Fruit fly (Drosophila melanogaster) whole organism, embryonic: Measurements from ENCODE around the gene CG32483.

Experiments
- Adf1 ChIP-seq: fragments of 200-800 bp; sonication (Bioruptor generic); IDR thresholded peaks from 2 replicates; pipeline ENCODE4 v1.3.6; 2022; ENCODE audit warnings: missing biosample characterization, missing genetic modification characterization
- Antp ChIP-seq: fragments of 200-800 bp; sonication (Bioruptor generic); optimal IDR thresholded peaks from 3 replicates; lab custom pipeline; 2016; ENCODE audit warnings: missing biosample characterization, missing genetic modification characterization
- Atf3 ChIP-seq: fragments of 200-800 bp; sonication (Bioruptor generic); optimal IDR thresholded peaks from 3 replicates; lab custom pipeline; 2016; ENCODE audit warnings: missing biosample characterization, missing genetic modification characterization
- BtbVII ChIP-seq: fragments of 200-800 bp; sonication (Bioruptor generic); optimal IDR thresholded peaks from 3 replicates; lab custom pipeline; 2017; ENCODE audit warnings: missing biosample characterization, mild to moderate bottlenecking, missing genetic modification characterization
- CG10267 ChIP-seq: fragments of 200-800 bp; sonication (Bioruptor generic); optimal IDR thresholded peaks from 2 replicates; lab custom pipeline; 2018; ENCODE audit warnings: missing biosample characterization, mild to moderate bottlenecking, missing genetic modification characterization, moderate library complexity
- CG10366 ChIP-seq: fragments of 200-800 bp; sonication (Bioruptor generic); IDR thresholded peaks from 2 replicates; pipeline ENCODE4 v1.3.6; 2022; ENCODE audit warnings: missing biosample characterization, missing genetic modification characterization
- CG10431 ChIP-seq: fragments of 200-800 bp; sonication (Bioruptor generic); optimal IDR thresholded peaks from 3 replicates; lab custom pipeline; 2018; ENCODE audit warnings: missing biosample characterization, mild to moderate bottlenecking, missing genetic modification characterization
- CG12104 ChIP-seq: fragments of 200-800 bp; sonication (Bioruptor generic); optimal IDR thresholded peaks from 3 replicates; lab custom pipeline; 2016; ENCODE audit warnings: missing biosample characterization, missing genetic modification characterization
- CG15011 ChIP-seq: fragments of 200-800 bp; sonication (Bioruptor generic); optimal IDR thresholded peaks from 3 replicates; lab custom pipeline; 2018; ENCODE audit warnings: missing biosample characterization, mild to moderate bottlenecking, missing genetic modification characterization
- CG1603 ChIP-seq: fragments of 200-800 bp; sonication (Bioruptor generic); optimal IDR thresholded peaks from 2 replicates; lab custom pipeline; 2019; ENCODE audit warnings: missing biosample characterization, mild to moderate bottlenecking, missing genetic modification characterization, moderate library complexity
- CG16813 ChIP-seq: fragments of 200-800 bp; sonication (Bioruptor generic); IDR thresholded peaks from 3 replicates; pipeline ENCODE4 v1.3.6; 2022; ENCODE audit warnings: missing biosample characterization, missing genetic modification characterization; ENCODE audit not compliant: partially characterized antibody
- CG17612 ChIP-seq: fragments of 200-800 bp; sonication (Bioruptor generic); IDR thresholded peaks from 2 replicates; pipeline ENCODE4 v1.3.6; 2022; ENCODE audit warnings: missing biosample characterization, missing genetic modification characterization
- CG17912 ChIP-seq: fragments of 200-800 bp; sonication (Bioruptor generic); optimal IDR thresholded peaks from 2 replicates; lab custom pipeline; 2018; ENCODE audit warnings: missing biosample characterization, mild to moderate bottlenecking, missing genetic modification characterization
- CG3281 ChIP-seq: fragments of 200-800 bp; sonication (Bioruptor generic); optimal IDR thresholded peaks from 3 replicates; lab custom pipeline; 2017; ENCODE audit warnings: missing biosample characterization, mild to moderate bottlenecking, missing genetic modification characterization
- CG7556 ChIP-seq: fragments of 200-800 bp; sonication (Bioruptor generic); optimal IDR thresholded peaks from 2 replicates; lab custom pipeline; 2017; ENCODE audit warnings: missing biosample characterization, mild to moderate bottlenecking, missing genetic modification characterization
- Deaf1 ChIP-seq: fragments of 200-800 bp; optimal IDR thresholded peaks from 3 replicates; lab custom pipeline; 2019; ENCODE audit warnings: missing biosample characterization, mild to moderate bottlenecking, missing genetic modification characterization, moderate library complexity
- E2f2 ChIP-seq: fragments of 200-800 bp; sonication (Bioruptor generic); IDR thresholded peaks from 2 replicates; pipeline ENCODE4 v1.3.6; 2022; ENCODE audit warnings: missing biosample characterization, missing genetic modification characterization
- GATAe ChIP-seq: fragments of 200-800 bp; sonication (Bioruptor generic); conservative IDR thresholded peaks from 2 replicates; pipeline ENCODE4 v1.3.6; 2022; ENCODE audit warnings: missing biosample characterization, missing genetic modification characterization
- HLH4C ChIP-seq: fragments of 200-800 bp; sonication (Bioruptor generic); IDR thresholded peaks from 3 replicates; pipeline ENCODE4 v1.3.6; 2022; ENCODE audit warnings: missing biosample characterization, missing genetic modification characterization; ENCODE audit not compliant: partially characterized antibody
- HmgD ChIP-seq: fragments of 200-800 bp; sonication (Bioruptor generic); optimal IDR thresholded peaks from 3 replicates; lab custom pipeline; 2016; ENCODE audit warnings: missing biosample characterization, missing genetic modification characterization
- Hsf ChIP-seq: fragments of 200-800 bp; sonication (Bioruptor generic); optimal IDR thresholded peaks from 3 replicates; lab custom pipeline; 2016; ENCODE audit warnings: missing biosample characterization, missing genetic modification characterization
- Max ChIP-seq: fragments of 200-800 bp; sonication (Bioruptor generic); optimal IDR thresholded peaks from 2 replicates; lab custom pipeline; 2016; ENCODE audit warnings: missing biosample characterization, mild to moderate bottlenecking, missing genetic modification characterization
- Meics ChIP-seq: fragments of 200-800 bp; sonication (Bioruptor generic); optimal IDR thresholded peaks from 2 replicates; lab custom pipeline; 2017; ENCODE audit warnings: missing biosample characterization, mild to moderate bottlenecking, missing genetic modification characterization
- Myb ChIP-seq: fragments of 200-800 bp; sonication (Bioruptor generic); optimal IDR thresholded peaks from 2 replicates; lab custom pipeline; 2016; ENCODE audit warnings: missing biosample characterization, missing genetic modification characterization
- NC2α ChIP-seq: fragments of 200-800 bp; sonication (Bioruptor generic); optimal IDR thresholded peaks from 2 replicates; lab custom pipeline; 2016; ENCODE audit warnings: missing biosample characterization, missing genetic modification characterization
- Optix ChIP-seq: fragments of 200-800 bp; sonication (Bioruptor generic); IDR thresholded peaks from 3 replicates; pipeline ENCODE4 v1.3.6; 2022; ENCODE audit warnings: missing biosample characterization, missing genetic modification characterization
- Rx ChIP-seq: fragments of 200-800 bp; sonication (Bioruptor generic); IDR thresholded peaks from 2 replicates; pipeline ENCODE4 v1.3.6; 2022; ENCODE audit warnings: missing biosample characterization, missing genetic modification characterization
- Sin3A ChIP-seq: fragments of >200 bp; optimal IDR thresholded peaks from 2 replicates; lab custom pipeline; 2018
- Spps ChIP-seq: fragments of 200-800 bp; sonication (Bioruptor generic); optimal IDR thresholded peaks from 2 replicates; lab custom pipeline; 2018; ENCODE audit warnings: missing biosample characterization, mild to moderate bottlenecking, missing genetic modification characterization
- Sry-β ChIP-seq: fragments of 200-800 bp; sonication (Bioruptor generic); optimal IDR thresholded peaks from 2 replicates; lab custom pipeline; 2018; ENCODE audit warnings: missing biosample characterization, mild to moderate bottlenecking, missing genetic modification characterization, moderate library complexity
- Ssrp ChIP-seq: fragments of 200-800 bp; sonication (Bioruptor generic); optimal IDR thresholded peaks from 2 replicates; lab custom pipeline; 2018; ENCODE audit warnings: missing biosample characterization, mild to moderate bottlenecking, missing genetic modification characterization, moderate library complexity
- ara ChIP-seq: fragments of 200-800 bp; sonication (Bioruptor generic); IDR thresholded peaks from 2 replicates; pipeline ENCODE4 v1.3.6; 2022; ENCODE audit warnings: missing biosample characterization, missing genetic modification characterization
- bbx ChIP-seq: fragments of 200-800 bp; sonication (Bioruptor generic); IDR thresholded peaks from 2 replicates; pipeline ENCODE4 v1.3.6; 2022; ENCODE audit warnings: missing biosample characterization, missing genetic modification characterization; ENCODE audit not compliant: partially characterized antibody
- bcd ChIP-seq: fragments of 200-800 bp; sonication (Bioruptor generic); optimal IDR thresholded peaks from 2 replicates; lab custom pipeline; 2017; ENCODE audit warnings: missing biosample characterization, mild to moderate bottlenecking, missing genetic modification characterization
- caup ChIP-seq: fragments of 200-800 bp; sonication (Bioruptor generic); optimal IDR thresholded peaks from 3 replicates; lab custom pipeline; 2017; ENCODE audit warnings: missing biosample characterization, mild to moderate bottlenecking, missing genetic modification characterization, moderate library complexity; ENCODE audit not compliant: severe bottlenecking
- dimm ChIP-seq: fragments of 200-800 bp; sonication (Bioruptor generic); IDR thresholded peaks from 2 replicates; pipeline ENCODE4 v1.3.6; 2022; ENCODE audit warnings: missing biosample characterization, missing genetic modification characterization
- ems ChIP-seq: fragments of 200-800 bp; sonication (Bioruptor generic); optimal IDR thresholded peaks from 3 replicates; lab custom pipeline; 2016; ENCODE audit warnings: missing biosample characterization, missing genetic modification characterization
- ewg ChIP-seq: fragments of 200-800 bp; sonication (Bioruptor generic); optimal IDR thresholded peaks from 3 replicates; lab custom pipeline; 2017; ENCODE audit warnings: mild to moderate bottlenecking, missing biosample characterization, missing genetic modification reagents, missing genetic modification characterization
- gsb ChIP-seq: fragments of 200-800 bp; sonication (Bioruptor generic); IDR thresholded peaks from 2 replicates; pipeline ENCODE4 v1.3.6; 2022; ENCODE audit warnings: missing biosample characterization, missing genetic modification characterization
- insv ChIP-seq, 2 experiments: fragments of 200-800 bp; sonication (Bioruptor generic); optimal IDR thresholded peaks; 3 replicates each; lab custom pipeline; 2016 to 2018; ENCODE audit warnings: missing biosample characterization in 2 of 2, missing genetic modification characterization in 2 of 2
- otp ChIP-seq: fragments of 200-800 bp; sonication (Bioruptor generic); IDR thresholded peaks from 3 replicates; pipeline ENCODE4, ENCODE4 v1.3.6; 2022; ENCODE audit warnings: missing biosample characterization, missing genetic modification characterization
- pita ChIP-seq: fragments of 200-800 bp; sonication (Bioruptor generic); optimal IDR thresholded peaks from 2 replicates; lab custom pipeline; 2017; ENCODE audit warnings: missing biosample characterization, mild to moderate bottlenecking, missing genetic modification characterization
- row ChIP-seq: fragments of 200-800 bp; sonication (Bioruptor generic); IDR thresholded peaks from 3 replicates; pipeline ENCODE4 v1.3.6; 2022; ENCODE audit warnings: missing biosample characterization, missing genetic modification characterization
- scrt ChIP-seq: fragments of 200-800 bp; sonication (Bioruptor generic); optimal IDR thresholded peaks from 2 replicates; lab custom pipeline; 2018; ENCODE audit warnings: missing biosample characterization, mild to moderate bottlenecking, missing genetic modification characterization, moderate library complexity
- sim ChIP-seq: fragments of 200-800 bp; sonication (Bioruptor generic); IDR thresholded peaks from 2 replicates; pipeline ENCODE4 v1.3.6; 2022; ENCODE audit warnings: missing biosample characterization, missing genetic modification characterization
- sisA ChIP-seq: fragments of 200-800 bp; sonication (Bioruptor generic); IDR thresholded peaks from 2 replicates; pipeline ENCODE4 v1.3.6; 2022; ENCODE audit warnings: missing biosample characterization, missing genetic modification characterization
- sob ChIP-seq: fragments of 200-800 bp; sonication (Bioruptor generic); IDR thresholded peaks from 2 replicates; pipeline ENCODE4 v1.3.6; 2022; ENCODE audit warnings: missing biosample characterization, missing genetic modification characterization
- trem ChIP-seq: fragments of 200-800 bp; optimal IDR thresholded peaks from 3 replicates; lab custom pipeline; 2019; ENCODE audit warnings: missing biosample characterization, mild to moderate bottlenecking, missing genetic modification characterization, moderate library complexity
- vnd ChIP-seq: fragments of 200-800 bp; sonication (Bioruptor generic); IDR thresholded peaks from 3 replicates; pipeline ENCODE4 v1.3.6; 2022; ENCODE audit warnings: missing biosample characterization, missing genetic modification characterization; ENCODE audit not compliant: partially characterized antibody

CG32483 gene

dm6 chr3L:724518-725341 lies 34.8 kb upstream of the CG32483 start (continued):
- TF ChIP-seq HmgD (GFP tag; lab: Kevin White, UChicago): peak; percentile 44
- TF ChIP-seq sisA (GFP tag; lab: Robert Waterston, UW): peak; percentile 91
- no peak for TF ChIP-seq HLH4C (GFP tag; lab: Robert Waterston, UW)
- TF ChIP-seq pita (GFP tag; lab: Kevin White, UChicago): no peak
- peak; percentile 71 for TF ChIP-seq E2f2 (GFP tag; lab: Robert Waterston, UW)
- TF ChIP-seq caup (GFP tag; lab: Kevin White, UChicago): peak; percentile 62
- TF ChIP-seq sob (GFP tag; lab: Robert Waterston, UW): peak; percentile 89
- peak; percentile 64 for TF ChIP-seq CG3281
- TF ChIP-seq GATAe (GFP tag; lab: Robert Waterston, UW): no peak; the same call in 1 of the 2 replicates
- peak; percentile 89 for TF ChIP-seq CG10431
- TF ChIP-seq insv (GFP tag; optimal IDR thresholded peaks at IDR 0.05; lab: Kevin White, UChicago): peak; percentile 10 to 26
- no peak for TF ChIP-seq CG16813 (GFP tag; lab: Robert Waterston, UW)
- no peak for TF ChIP-seq Deaf1 (tag; lab: Kevin White, UChicago)
- peak; percentile 96 for TF ChIP-seq Rx (GFP tag; lab: Robert Waterston, UW)
- TF ChIP-seq Spps (tag; lab: Kevin White, UChicago): peak; percentile 97
- peak; percentile 89 for TF ChIP-seq CG12104 (GFP tag; lab: Kevin White, UChicago)
- TF ChIP-seq ems: peak; percentile 92
- TF ChIP-seq CG1603: peak; percentile 95
- no peak for TF ChIP-seq Adf1
- no peak for TF ChIP-seq bbx (GFP tag; lab: Robert Waterston, UW)
- TF ChIP-seq Meics (GFP tag; lab: Kevin White, UChicago): peak; percentile 63
- TF ChIP-seq CG10366 (GFP tag; lab: Robert Waterston, UW): peak; percentile 90
- peak; percentile 94 for TF ChIP-seq trem (tag; lab: Kevin White, UChicago)
- TF ChIP-seq NC2α (GFP tag; lab: Kevin White, UChicago): peak; percentile 89
- peak; percentile 95 for TF ChIP-seq Optix
- TF ChIP-seq gsb (GFP tag; lab: Robert Waterston, UW): 0 out of 2 replicates have a peak, but pooled peaks have one; percentile 8
- TF ChIP-seq Max (GFP tag; lab: Kevin White, UChicago): peak; percentile 94
- peak; percentile 77 for TF ChIP-seq dimm (GFP tag; lab: Robert Waterston, UW)
- peak; percentile 89 for TF ChIP-seq Ssrp (tag; lab: Kevin White, UChicago)
- TF ChIP-seq bcd (GFP tag; lab: Kevin White, UChicago): peak; percentile 89
- 0 out of 3 replicates have a peak, but pooled peaks have one; percentile 34 for TF ChIP-seq vnd (GFP tag; lab: Robert Waterston, UW)
- TF ChIP-seq CG15011 (GFP tag; lab: Kevin White, UChicago): peak; percentile 81
- TF ChIP-seq CG17912: peak; percentile 46
- TF ChIP-seq CG10267: peak; percentile 92
- TF ChIP-seq Antp: peak; percentile 94
- peak; percentile 68 for TF ChIP-seq BtbVII (GFP tag; lab: Kevin White, UChicago)
- TF ChIP-seq Sin3A: no peak
- TF ChIP-seq ewg (GFP tag; lab: Kevin White, UChicago): peak; percentile 84
- peak; percentile 90 for TF ChIP-seq row (GFP tag; lab: Robert Waterston, UW)
- TF ChIP-seq Sry-β (GFP tag; lab: Kevin White, UChicago): peak; percentile 73
- peak; percentile 98 for TF ChIP-seq otp
- peak; percentile 69 for TF ChIP-seq Myb (GFP tag; lab: Kevin White, UChicago)
- peak; percentile 99 for TF ChIP-seq ara (GFP tag; lab: Robert Waterston, UW)
- peak; percentile 69 for TF ChIP-seq scrt (GFP tag; lab: Kevin White, UChicago)
- peak; percentile 96 for TF ChIP-seq sim (GFP tag; lab: Robert Waterston, UW)
- peak; percentile 94 for TF ChIP-seq Hsf (GFP tag; lab: Kevin White, UChicago)
- TF ChIP-seq CG17612 (GFP tag; lab: Robert Waterston, UW): peak; percentile 82
- TF ChIP-seq Atf3 (GFP tag; lab: Kevin White, UChicago): peak; percentile 91
- TF ChIP-seq CG7556 (GFP tag; lab: Kevin White, UChicago): peak; percentile 96
